Worm (Caenorhabditis elegans) whole organism, early embryonic: Measurements from ENCODE around the gene otub-3.

Experiments
- B0310.2 ChIP-seq: sonication (generic microtip); optimal IDR thresholded peaks from 2 replicates; lab custom pipeline; 2016; ENCODE audit warnings: mild to moderate bottlenecking, missing genetic modification characterization, missing compliant biosample characterization
- F13C5.2 ChIP-seq: sonication (generic microtip); optimal IDR thresholded peaks from 2 replicates; lab custom pipeline; 2017; ENCODE audit warnings: mild to moderate bottlenecking, missing genetic modification characterization, inconsistent platforms, missing compliant biosample characterization
- aly-1 ChIP-seq: sonication (generic microtip); optimal IDR thresholded peaks from 2 replicates; lab custom pipeline; 2016; ENCODE audit warnings: missing genetic modification characterization, missing compliant biosample characterization
- ama-1 ChIP-seq: fragments of 150-350 bp; optimal IDR thresholded peaks from 2 replicates; lab custom pipeline; 2014
- ceh-13 ChIP-seq: fragments of 200-800 bp; sonication (Bioruptor generic); optimal IDR thresholded peaks from 2 replicates; lab custom pipeline; 2018; ENCODE audit warnings: mild to moderate bottlenecking, missing genetic modification characterization, missing compliant biosample characterization
- ceh-36 ChIP-seq: sonication (generic microtip); optimal IDR thresholded peaks from 2 replicates; lab custom pipeline; 2016; ENCODE audit warnings: missing genetic modification characterization, inconsistent platforms, missing compliant biosample characterization
- ets-7 ChIP-seq: sonication (generic microtip); optimal IDR thresholded peaks from 2 replicates; lab custom pipeline; 2016; ENCODE audit warnings: missing genotype, missing genetic modification characterization, missing compliant biosample characterization
- flt-1 ChIP-seq: fragments of 200-800 bp; sonication (Bioruptor generic); IDR thresholded peaks from 2 replicates; pipeline ENCODE4 v1.3.6; 2022; ENCODE audit warnings: missing genetic modification characterization, missing compliant biosample characterization
- hmbx-1 ChIP-seq: sonication (generic microtip); optimal IDR thresholded peaks from 2 replicates; lab custom pipeline; 2016; ENCODE audit warnings: mild to moderate bottlenecking, missing genetic modification characterization, missing compliant biosample characterization
- hmg-4 ChIP-seq: fragments of 200-800 bp; sonication (Bioruptor generic); optimal IDR thresholded peaks from 2 replicates; lab custom pipeline; 2018; ENCODE audit warnings: mild to moderate bottlenecking, missing genetic modification characterization, missing compliant biosample characterization
- hnd-1 ChIP-seq: sonication (generic microtip); optimal IDR thresholded peaks from 2 replicates; lab custom pipeline; 2016; ENCODE audit warnings: missing genetic modification characterization, missing compliant biosample characterization
- pes-1 ChIP-seq: fragments of 200-800 bp; sonication (Bioruptor generic); IDR thresholded peaks from 2 replicates; pipeline ENCODE4 v1.3.6; 2022; ENCODE audit warnings: missing genetic modification reagents, missing genetic modification characterization, missing compliant biosample characterization
- scrt-1 ChIP-seq: fragments of 200-800 bp; sonication (Bioruptor generic); IDR thresholded peaks from 2 replicates; pipeline ENCODE4 v1.3.6; 2022; ENCODE audit warnings: missing genetic modification characterization, missing compliant biosample characterization
- sea-1 ChIP-seq: fragments of 200-800 bp; sonication (Bioruptor generic); conservative IDR thresholded peaks from 2 replicates; pipeline ENCODE4 v1.3.6; 2022; ENCODE audit warnings: missing genetic modification characterization, missing compliant biosample characterization
- tbx-11 ChIP-seq: fragments of 200-800 bp; sonication (Bioruptor generic); IDR thresholded peaks from 2 replicates; pipeline ENCODE4 v1.3.6; 2022; ENCODE audit warnings: missing genetic modification characterization, missing compliant biosample characterization
- tbx-37 ChIP-seq: fragments of 200-800 bp; sonication (Bioruptor generic); conservative IDR thresholded peaks from 2 replicates; pipeline ENCODE4 v1.3.6; 2022; ENCODE audit warnings: missing genetic modification reagents, missing genetic modification characterization, missing compliant biosample characterization
- tra-4 ChIP-seq: sonication (generic microtip); optimal IDR thresholded peaks from 2 replicates; lab custom pipeline; 2017; ENCODE audit warnings: missing genetic modification characterization, missing compliant biosample characterization

otub-3 gene

DNA sequence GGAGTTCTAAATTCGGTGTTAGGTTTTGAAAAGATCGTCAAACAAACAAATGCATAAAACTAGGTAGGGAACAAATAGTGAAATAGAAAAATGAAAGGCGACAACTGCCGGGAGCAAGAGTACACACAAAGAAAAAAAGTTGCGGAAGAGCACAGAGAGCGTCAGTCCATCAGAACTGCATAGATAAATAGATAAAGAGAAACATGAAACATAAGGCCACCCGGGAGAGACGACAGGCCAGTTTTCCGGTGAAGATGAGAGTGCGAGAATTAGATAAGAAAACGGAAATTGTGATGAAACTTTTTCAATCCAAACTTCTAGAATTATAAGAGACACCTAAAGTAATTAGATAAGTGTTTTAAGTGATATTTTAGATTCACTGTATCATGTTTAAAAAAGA is 29.8 kb downstream of the otub-3 start:
- TF ChIP-seq hmbx-1 (tag; lab: Kevin White, UChicago) (no peak), flt-1 (no peak), hmg-4 (GFP tag; lab: Kevin White, UChicago) (no peak), aly-1 (tag; lab: Kevin White, UChicago) (no peak), tbx-11 (GFP tag; lab: Robert Waterston, UW) (no peak), hnd-1 (no peak), B0310.2 (tag; lab: Kevin White, UChicago) (no peak), sea-1 (GFP tag; lab: Robert Waterston, UW) (no peak), tbx-37 (GFP tag; lab: Robert Waterston, UW) (no peak), ceh-13 (GFP tag; lab: Kevin White, UChicago) (no peak), ceh-36 (tag; lab: Kevin White, UChicago) (no peak), ets-7 (tag; lab: Kevin White, UChicago) (no peak), ama-1 (lab: Kevin White, UChicago) (no peak)

DNA sequence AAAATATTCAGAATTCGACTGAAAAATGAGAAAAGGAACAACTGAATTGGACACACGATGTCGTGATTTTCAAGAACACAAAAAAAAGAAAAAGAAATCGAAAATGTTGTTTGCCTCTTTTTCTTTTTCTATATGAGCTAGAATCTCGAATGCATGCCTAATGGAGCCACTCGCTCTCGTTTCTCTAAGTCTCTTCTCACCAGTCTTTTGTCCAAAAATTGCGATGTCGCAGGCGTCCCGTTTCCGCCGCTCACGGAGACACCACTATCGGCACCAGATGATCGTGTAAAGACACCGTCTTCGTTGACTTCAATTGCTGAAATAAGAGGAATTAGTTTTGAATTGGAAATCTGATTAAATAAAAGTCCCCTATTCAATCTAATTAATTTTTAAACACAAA is 30.6 kb downstream of the otub-3 start:
- TF ChIP-seq flt-1: no peak
- no peak for TF ChIP-seq hmg-4 (GFP tag; lab: Kevin White, UChicago)
- no peak for TF ChIP-seq ceh-36 (tag; lab: Kevin White, UChicago)
- no peak for TF ChIP-seq tbx-37 (GFP tag; lab: Robert Waterston, UW)
- no peak for TF ChIP-seq ceh-13 (GFP tag; lab: Kevin White, UChicago)
- TF ChIP-seq tbx-11 (GFP tag; lab: Robert Waterston, UW): no peak
- TF ChIP-seq aly-1 (tag; lab: Kevin White, UChicago): no peak
- TF ChIP-seq tra-4 (tag; lab: Kevin White, UChicago): no peak
- TF ChIP-seq hmbx-1 (tag; lab: Kevin White, UChicago): no peak
- no peak for TF ChIP-seq hnd-1
- TF ChIP-seq ets-7 (tag; lab: Kevin White, UChicago): no peak
- TF ChIP-seq sea-1 (GFP tag; lab: Robert Waterston, UW): no peak
- no peak for TF ChIP-seq pes-1 (GFP tag; lab: Robert Waterston, UW)

DNA sequence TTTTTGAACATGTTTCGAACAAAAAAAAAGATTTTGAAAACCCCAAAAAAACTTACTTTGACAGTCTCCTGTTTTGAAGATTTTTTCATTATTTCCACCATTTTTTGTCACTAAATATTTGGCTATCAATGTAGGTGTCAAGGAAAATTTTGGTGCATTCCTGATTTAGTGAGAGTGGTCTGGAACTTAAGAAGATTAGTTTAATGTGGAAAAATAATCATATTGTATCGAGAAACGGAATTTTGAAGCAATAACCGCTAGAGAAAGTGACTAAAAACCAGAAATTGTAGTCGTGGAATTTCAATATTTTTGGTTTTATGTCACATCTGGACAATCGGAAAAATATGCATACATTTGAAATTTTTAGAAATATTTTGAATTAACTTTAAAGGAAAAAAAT is 33.9 kb downstream of the otub-3 start, which contains the start of the genes F20C5.11 and klp-11:
TSS of gene F20C5.11 (minus strand) at position 101 of the 400 bp plus-strand sequence.
TSS of gene klp-11 (minus strand) at position 171 of the 400 bp plus-strand sequence.
- TF ChIP-seq hmg-4 (GFP tag; lab: Kevin White, UChicago) (no peak), ama-1 (lab: Kevin White, UChicago) (no peak), pes-1 (GFP tag; lab: Robert Waterston, UW) (no peak), ceh-13 (GFP tag; lab: Kevin White, UChicago) (no peak), hmbx-1 (tag; lab: Kevin White, UChicago) (no peak), ets-7 (tag; lab: Kevin White, UChicago) (no peak), tbx-11 (GFP tag; lab: Robert Waterston, UW) (no peak), flt-1 (no peak), B0310.2 (tag; lab: Kevin White, UChicago) (no peak), hnd-1 (no peak), aly-1 (tag; lab: Kevin White, UChicago) (no peak), scrt-1 (no peak), ceh-36 (tag; lab: Kevin White, UChicago) (no peak), F13C5.2 (tag; lab: Kevin White, UChicago) (no peak), sea-1 (GFP tag; lab: Robert Waterston, UW) (no peak)

DNA sequence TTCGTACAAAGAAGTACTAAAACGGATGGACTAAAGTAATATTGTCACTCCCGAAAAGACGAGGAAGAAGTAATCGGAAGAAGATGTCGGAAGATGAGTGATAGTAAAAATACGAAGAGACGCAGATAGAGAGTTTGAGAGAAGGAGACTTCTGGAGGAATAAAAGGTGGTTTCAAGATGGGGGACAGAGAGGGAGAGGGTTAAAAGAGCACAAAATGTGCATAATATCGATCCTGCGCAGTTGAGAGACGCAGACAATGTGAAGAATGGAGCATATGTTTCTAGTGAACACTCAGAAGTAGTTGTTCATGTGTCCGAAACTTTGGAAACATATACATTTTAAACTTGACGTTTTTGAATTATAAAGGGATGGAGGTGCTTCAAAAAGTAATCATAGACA is 34.5 kb downstream of the otub-3 start:
- no peak for TF ChIP-seq pes-1 (GFP tag; lab: Robert Waterston, UW)
- peak; percentile 9 for TF ChIP-seq F13C5.2 (tag; lab: Kevin White, UChicago)

DNA sequence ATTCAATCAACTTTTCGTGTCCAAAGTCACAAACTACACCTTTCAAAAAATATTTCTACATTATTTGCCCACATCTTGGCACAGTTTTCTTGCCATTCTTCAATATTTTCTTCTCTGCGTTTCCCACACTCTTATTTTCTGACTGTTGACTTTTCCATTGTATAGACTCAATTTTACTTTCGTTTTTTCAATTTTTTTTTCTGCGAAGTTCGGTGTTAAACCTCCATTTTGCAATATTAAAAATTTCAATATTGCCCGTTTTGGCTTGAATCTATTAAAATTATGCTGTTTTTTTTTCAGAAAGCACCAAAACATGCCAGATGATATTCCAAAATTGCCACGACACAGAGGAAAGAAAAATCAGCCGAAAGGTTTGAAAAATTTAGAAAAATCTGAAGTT is 36.6 kb downstream of the otub-3 start, which contains the start of gene cdc-50.B:
TSS of gene cdc-50.B (plus strand) at position 301 of the 400 bp plus-strand sequence.
- no peak for TF ChIP-seq ceh-13 (GFP tag; lab: Kevin White, UChicago)
- TF ChIP-seq tbx-37 (GFP tag; lab: Robert Waterston, UW): no peak
- no peak for TF ChIP-seq B0310.2 (tag; lab: Kevin White, UChicago)
- no peak for TF ChIP-seq sea-1 (GFP tag; lab: Robert Waterston, UW)
- TF ChIP-seq ceh-36 (tag; lab: Kevin White, UChicago): no peak
- no peak for TF ChIP-seq scrt-1

DNA sequence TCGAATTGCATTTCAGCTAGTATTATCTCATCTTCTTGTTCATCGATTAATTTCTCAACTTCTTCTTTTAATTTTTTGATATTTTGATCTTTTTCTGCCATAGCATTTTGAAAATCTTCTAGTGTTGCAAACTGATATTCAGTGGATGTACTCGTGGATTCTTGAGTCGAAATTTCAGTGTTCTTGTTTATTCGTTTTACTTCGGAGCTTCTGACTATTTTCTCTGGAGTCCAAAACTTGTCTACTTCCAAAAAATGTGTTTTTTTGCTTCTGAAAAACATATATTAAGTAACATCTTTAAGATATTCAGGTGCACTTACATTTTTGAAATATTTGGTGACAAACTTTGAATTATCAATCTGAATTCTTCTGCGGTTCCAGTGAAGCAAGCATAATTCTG is 41.6 kb downstream of the otub-3 start, which contains the start of gene F20C5.5:
TSS of gene F20C5.5 (minus strand) at position 101 of the 400 bp plus-strand sequence.
- TF ChIP-seq ama-1 (lab: Kevin White, UChicago): no peak
- no peak for TF ChIP-seq flt-1
- no peak for TF ChIP-seq ceh-13 (GFP tag; lab: Kevin White, UChicago)
- no peak for TF ChIP-seq hnd-1
- no peak for TF ChIP-seq B0310.2 (tag; lab: Kevin White, UChicago)

DNA sequence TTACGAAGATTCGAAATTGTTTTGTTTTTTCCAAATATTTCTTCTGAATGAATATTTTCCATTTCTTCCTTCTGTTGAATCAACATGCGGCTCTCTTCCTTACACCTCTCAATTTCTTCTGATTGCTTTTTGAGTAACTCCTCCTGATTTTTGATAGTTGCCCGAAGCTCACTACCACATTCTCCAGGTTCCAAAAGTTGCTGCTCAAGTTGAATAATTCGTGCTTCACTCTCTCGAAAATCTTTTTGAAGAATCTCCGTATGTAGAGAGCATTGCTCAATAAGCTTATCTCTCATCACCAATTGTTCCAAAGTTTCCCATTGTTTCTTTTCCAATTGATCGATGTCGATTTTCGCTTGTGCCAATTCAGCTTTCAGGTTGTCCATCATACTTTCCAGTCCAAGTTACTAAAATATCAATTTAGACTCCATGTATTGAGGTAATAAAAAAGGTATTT is 44.9 kb downstream of the otub-3 start, which contains the start of gene F20C5.6:
TSS of gene F20C5.6 (minus strand) at position 407 of the 457 bp plus-strand sequence.
- TF ChIP-seq tra-4 (tag; lab: Kevin White, UChicago): no peak
- no peak for TF ChIP-seq ceh-13 (GFP tag; lab: Kevin White, UChicago)
- TF ChIP-seq aly-1 (tag; lab: Kevin White, UChicago): no peak
- TF ChIP-seq hmbx-1 (tag; lab: Kevin White, UChicago): no peak
- TF ChIP-seq ama-1 (lab: Kevin White, UChicago): peak; percentile 93

DNA sequence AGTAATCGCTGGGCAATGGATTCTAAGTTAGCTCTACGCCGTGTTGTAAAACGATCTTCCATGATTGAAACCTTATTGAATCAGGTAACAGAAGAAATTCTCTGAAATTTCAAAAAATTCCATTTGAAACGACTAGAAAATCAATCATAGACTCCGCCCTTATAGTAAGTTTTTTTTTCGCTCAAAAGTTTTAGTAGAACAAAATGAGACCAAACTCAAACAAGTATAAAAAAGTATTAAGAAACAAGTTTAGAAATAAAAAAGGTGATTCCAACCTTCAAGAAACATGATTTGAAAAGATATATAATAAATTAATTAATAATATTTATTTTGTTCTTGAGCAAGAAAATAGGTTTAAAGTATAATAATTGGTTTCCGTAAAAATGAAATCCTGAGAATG is 50.1 kb downstream of the otub-3 start, which contains the start of gene C33D9.6:
TSS of gene C33D9.6 (minus strand) at position 101 of the 400 bp plus-strand sequence.
- TF ChIP-seq ceh-13 (GFP tag; lab: Kevin White, UChicago) (no peak), aly-1 (tag; lab: Kevin White, UChicago) (no peak), scrt-1 (no peak), tbx-37 (GFP tag; lab: Robert Waterston, UW) (no peak), pes-1 (GFP tag; lab: Robert Waterston, UW) (no peak)
